Fruit fly (Drosophila melanogaster): Measurements from ENCODE around the gene polybromo.
A peak's percentile ranks its signal among the peaks of the same experiment; 100 is the strongest.

The polybromo gene

DNA sequence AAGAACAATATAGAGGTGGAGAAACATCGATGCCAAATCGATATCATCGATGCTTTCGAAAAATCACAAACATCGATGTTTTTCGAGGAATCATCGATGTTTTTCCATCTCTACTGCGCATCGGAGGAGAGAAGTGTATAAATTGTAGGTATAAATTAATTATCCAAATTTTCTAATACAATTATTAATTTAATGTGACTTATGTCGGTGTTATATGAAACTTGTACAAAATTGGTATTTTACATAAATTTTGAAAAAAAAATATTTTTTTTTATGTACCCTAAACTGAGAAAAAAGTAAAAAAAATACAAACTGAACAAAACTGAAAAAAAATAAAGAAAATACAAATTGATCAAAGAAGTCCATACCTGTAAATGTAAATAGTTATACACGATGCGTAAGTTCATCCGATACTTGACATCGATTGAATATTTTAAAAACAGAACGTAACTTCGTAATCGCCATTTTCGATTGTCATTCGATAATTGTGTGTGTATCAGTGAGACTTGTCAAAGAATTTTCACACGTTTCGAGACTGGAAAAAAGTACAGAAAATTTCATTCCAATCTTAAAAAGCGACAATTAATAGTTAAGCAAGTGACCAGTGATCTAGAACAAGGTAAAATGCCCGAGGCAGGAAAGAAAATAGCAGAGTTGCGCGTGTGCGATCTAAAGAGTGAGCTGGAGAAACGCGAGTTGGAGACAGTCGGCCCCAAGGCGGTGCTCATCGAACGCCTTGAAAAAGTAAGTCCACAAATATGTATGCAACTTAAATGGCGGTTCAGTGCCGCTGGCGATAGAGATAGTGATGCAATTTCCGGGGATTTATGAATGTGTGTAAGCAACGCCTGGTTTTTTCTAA lies 12.2 kb upstream of the polybromo start, which contains the start of the genes CG5808 and Saf-B (continued):
- TF ChIP-seq Spps (tag; optimal IDR thresholded peaks at IDR 0.05) (peak; percentile 8), CG2120 (GFP tag; optimal IDR thresholded peaks at IDR 0.05) (peak; percentile 22), CG8281 (tag; optimal IDR thresholded peaks at IDR 0.05) (no peak), trem (tag; optimal IDR thresholded peaks at IDR 0.05) (peak; percentile 68), CG10267 (tag; optimal IDR thresholded peaks at IDR 0.05) (peak; percentile 67), dysf (GFP tag; IDR thresholded peaks at IDR 0.05) (peak; percentile 50; the same call in 2 of the 3 replicates), Optix (GFP tag; IDR thresholded peaks at IDR 0.05) (no peak), toy (GFP tag; IDR thresholded peaks at IDR 0.05) (no peak), wdn (GFP tag; IDR thresholded peaks at IDR 0.05) (no peak), Dp (GFP tag; optimal IDR thresholded peaks at IDR 0.05) (peak; percentile 18), Nf-YB (GFP tag; optimal IDR thresholded peaks at IDR 0.05) (no peak)

- TF ChIP-seq CG18476 (GFP tag; optimal IDR thresholded peaks at IDR 0.05) = peak; percentile 57
- TF ChIP-seq zen2 (GFP tag; IDR thresholded peaks at IDR 0.05; ENCODE audit: partially characterized antibody) = no peak; the same call in 2 of the 3 replicates
- TF ChIP-seq cg (GFP tag; optimal IDR thresholded peaks at IDR 0.05) = no peak
- peak; percentile 55; the same call in 1 of the 2 replicates for TF ChIP-seq ranshi (GFP tag; IDR thresholded peaks at IDR 0.05)
- peak; percentile 46 for TF ChIP-seq CG9797 (GFP tag; optimal IDR thresholded peaks at IDR 0.05)
- TF ChIP-seq CG17359 (tag; optimal IDR thresholded peaks at IDR 0.05) = peak; percentile 90
- no peak for TF ChIP-seq CG10274 (GFP tag; optimal IDR thresholded peaks at IDR 0.05)
- peak; percentile 23 for TF ChIP-seq CG3995 (GFP tag; optimal IDR thresholded peaks at IDR 0.05)
- TF ChIP-seq gcm2 (GFP tag; optimal IDR thresholded peaks at IDR 0.05) = peak; percentile 48
- TF ChIP-seq CG4730 (GFP tag; IDR thresholded peaks at IDR 0.05) = peak; percentile 60
- peak; percentile 69 for TF ChIP-seq NfI (GFP tag; optimal IDR thresholded peaks at IDR 0.05)
- peak; percentile 72 for TF ChIP-seq CG6272 (GFP tag; IDR thresholded peaks at IDR 0.05)
- no peak for TF ChIP-seq CG8765 (GFP tag; IDR thresholded peaks at IDR 0.05)
- peak; percentile 53 for TF ChIP-seq caup (GFP tag; optimal IDR thresholded peaks at IDR 0.05; ENCODE audit: severe bottlenecking)
- no peak for TF ChIP-seq Ravus (GFP tag; IDR thresholded peaks at IDR 0.05)
- TF ChIP-seq luna (GFP tag; optimal IDR thresholded peaks at IDR 0.05) = peak; percentile 47
- TF ChIP-seq Optix (GFP tag; IDR thresholded peaks at IDR 0.05) = no peak
- TF ChIP-seq row (GFP tag; IDR thresholded peaks at IDR 0.05) = peak; percentile 90
- peak; percentile 78 for TF ChIP-seq CG4424 (GFP tag; optimal IDR thresholded peaks at IDR 0.05)
- peak; percentile 70 for TF ChIP-seq ems (GFP tag; optimal IDR thresholded peaks at IDR 0.05)
- peak; percentile 36 for TF ChIP-seq CG7987 (GFP tag; optimal IDR thresholded peaks at IDR 0.05)
- no peak for TF ChIP-seq fd102C (GFP tag; optimal IDR thresholded peaks at IDR 0.05)
- TF ChIP-seq Jarid2 (GFP tag; optimal IDR thresholded peaks at IDR 0.05) = peak; percentile 90
- TF ChIP-seq CG34224 (GFP tag; IDR thresholded peaks at IDR 0.05; ENCODE audit: partially characterized antibody) = peak; percentile 85
- peak; percentile 14 for TF ChIP-seq ftz-f1 (GFP tag; optimal IDR thresholded peaks at IDR 0.05)
- TF ChIP-seq Doc3 (GFP tag; IDR thresholded peaks at IDR 0.05; ENCODE audit: partially characterized antibody) = peak; percentile 71
- TF ChIP-seq Hr78 (GFP tag; optimal IDR thresholded peaks at IDR 0.05) = no peak
- peak; percentile 55 for TF ChIP-seq Asciz (GFP tag; optimal IDR thresholded peaks at IDR 0.05)
- peak; percentile 3 for TF ChIP-seq CG1603 (tag; optimal IDR thresholded peaks at IDR 0.05)
- no peak for TF ChIP-seq Sox100B (GFP tag; optimal IDR thresholded peaks at IDR 0.05)
- no peak for TF ChIP-seq CG2199 (GFP tag; IDR thresholded peaks at IDR 0.05)
- TF ChIP-seq Camta (GFP tag; optimal IDR thresholded peaks at IDR 0.05) = peak; percentile 67
- peak; percentile 63 for TF ChIP-seq HmgZ (tag; optimal IDR thresholded peaks at IDR 0.05)
- TF ChIP-seq ash1 (GFP tag; optimal IDR thresholded peaks at IDR 0.05) = no peak
- peak; percentile 81 for TF ChIP-seq CG2678 (tag; optimal IDR thresholded peaks at IDR 0.05)
Measured at dm6 chr3R:24813637-24814301, 8.7 kb upstream of the polybromo start, which contains the start of the genes lili and CG34150. Gene lili (minus strand): TSS chr3R:24814012. Gene CG34150 (plus strand): TSS chr3R:24814262.
